Worm (Caenorhabditis elegans) whole organism, L2 larva: ENCODE measurements around the gene Y57G11C.46.

Experiments
- ama-1 ChIP-seq: fragments of 150-350 bp; optimal IDR thresholded peaks from 2 replicates; lab custom pipeline; 2018; ENCODE audit warnings: inconsistent platforms
- elt-3 ChIP-seq: sonication (generic microtip); optimal IDR thresholded peaks from 2 replicates; lab custom pipeline; 2017; ENCODE audit warnings: missing biosample characterization, missing genetic modification characterization
- lin-13 ChIP-seq: fragments of 150-350 bp; optimal IDR thresholded peaks from 2 replicates; lab custom pipeline; 2014; ENCODE audit warnings: missing biosample characterization, missing genetic modification reagents, missing genetic modification characterization
- skn-1 ChIP-seq: sonication (generic microtip); optimal IDR thresholded peaks from 2 replicates; lab custom pipeline; 2017; ENCODE audit warnings: missing biosample characterization, missing genetic modification characterization
- unc-55 ChIP-seq: fragments of 150-350 bp; sonication (generic microtip); optimal IDR thresholded peaks from 3 replicates; lab custom pipeline; 2014; ENCODE audit warnings: missing biosample characterization, missing genetic modification reagents, missing genetic modification characterization
- unc-62 ChIP-seq: fragments of 150-350 bp; optimal IDR thresholded peaks from 2 replicates; lab custom pipeline; 2014; ENCODE audit warnings: missing biosample characterization, missing genetic modification reagents, missing genetic modification characterization

ce11 chrIV:14838095-14838494, 21.9 kb upstream of the Y57G11C.46 start:
- no peak for TF ChIP-seq elt-3 (tag; lab: Kevin White, UChicago)
- TF ChIP-seq skn-1 (tag; lab: Kevin White, UChicago): no peak
- TF ChIP-seq unc-62: no peak
- peak; percentile 83 for TF ChIP-seq lin-13 (GFP tag; lab: Kevin White, UChicago)
- TF ChIP-seq unc-55 (GFP tag; lab: Kevin White, UChicago): peak; percentile 93
- no peak for TF ChIP-seq ama-1 (lab: Kevin White, UChicago)
